Fruit fly (Drosophila melanogaster): ENCODE data around the gene Teh1.

dm6 chr3R:9812447-9812846, 55.5 kb downstream of the Teh1 start, which contains the start of gene CG8534:
- no peak for TF ChIP-seq Clk (GFP tag; optimal IDR thresholded peaks at IDR 0.05)
- no peak for TF ChIP-seq Crg-1 (GFP tag; optimal IDR thresholded peaks at IDR 0.05)
- no peak for TF ChIP-seq CG7101 (tag; optimal IDR thresholded peaks at IDR 0.05)
- TF ChIP-seq cic (GFP tag; optimal IDR thresholded peaks at IDR 0.05), result no peak
- TF ChIP-seq kay (GFP tag; ENCODE audit: borderline replicate concordance), result no peak

All from whole organism, adult.